Worm (Caenorhabditis elegans): ENCODE measurements around the gene rpb-4.

The rpb-4 gene

DNA sequence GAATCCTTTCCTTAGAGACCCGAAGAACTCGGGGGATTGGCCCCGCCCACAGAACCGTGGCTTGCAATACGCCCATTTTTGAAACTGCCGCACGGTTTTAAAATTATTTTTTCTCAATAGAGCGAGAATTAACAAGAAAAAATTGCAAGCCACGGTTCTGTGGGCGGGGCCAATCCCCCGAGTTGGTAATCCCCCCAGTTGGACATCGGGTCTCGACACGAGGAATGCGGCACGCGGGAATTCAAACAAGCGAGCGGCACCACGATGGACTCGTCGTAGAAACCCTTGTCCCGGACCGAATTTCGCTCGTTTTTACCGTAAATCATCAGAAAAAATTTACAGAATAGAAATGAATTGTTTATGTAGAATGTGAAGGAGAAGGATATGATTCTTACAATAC, 21.3 kb upstream of the rpb-4 start (continued):
- no peak for TF ChIP-seq daf-19 (GFP tag; conservative IDR thresholded peaks at IDR 0.05)
- TF ChIP-seq nhr-76 (tag; optimal IDR thresholded peaks at IDR 0.05) = no peak
- peak; percentile 52; the same call in 1 of the 2 replicates for TF ChIP-seq lim-7 (GFP tag; IDR thresholded peaks at IDR 0.05)
- TF ChIP-seq unc-130 (GFP tag; optimal IDR thresholded peaks at IDR 0.05) = peak; percentile 55
- no peak for TF ChIP-seq egl-27 (tag; optimal IDR thresholded peaks at IDR 0.05)
- TF ChIP-seq tag-97 (GFP tag; IDR thresholded peaks at IDR 0.05) = no peak
- 0 out of 2 replicates have a peak, but pooled peaks have one; percentile 50 for TF ChIP-seq php-3 (GFP tag; IDR thresholded peaks at IDR 0.05)
- TF ChIP-seq sdz-12 (GFP tag; optimal IDR thresholded peaks at IDR 0.05) = no peak
- no peak for TF ChIP-seq zip-2 (tag; optimal IDR thresholded peaks at IDR 0.05)
- TF ChIP-seq cey-2 (tag; optimal IDR thresholded peaks at IDR 0.05; ENCODE audit: borderline replicate concordance, insufficient read depth) = no peak
- no peak for TF ChIP-seq nhr-41 (GFP tag; IDR thresholded peaks at IDR 0.05)
- no peak for TF ChIP-seq pha-4 (GFP tag; IDR thresholded peaks at IDR 0.05)
- no peak for TF ChIP-seq pha-4 (tag; optimal IDR thresholded peaks at IDR 0.05)
- peak; percentile 15 for TF ChIP-seq mes-2 (tag; optimal IDR thresholded peaks at IDR 0.05; ENCODE audit: poor library complexity, severe bottlenecking)
- no peak for TF ChIP-seq ceh-20 (GFP tag; IDR thresholded peaks at IDR 0.05)
- no peak for TF ChIP-seq mxl-2 (GFP tag; conservative IDR thresholded peaks at IDR 0.05)
- TF ChIP-seq ztf-11 (tag; optimal IDR thresholded peaks at IDR 0.05) = no peak
- no peak for TF ChIP-seq arid-1 (GFP tag; conservative IDR thresholded peaks at IDR 0.05)

DNA sequence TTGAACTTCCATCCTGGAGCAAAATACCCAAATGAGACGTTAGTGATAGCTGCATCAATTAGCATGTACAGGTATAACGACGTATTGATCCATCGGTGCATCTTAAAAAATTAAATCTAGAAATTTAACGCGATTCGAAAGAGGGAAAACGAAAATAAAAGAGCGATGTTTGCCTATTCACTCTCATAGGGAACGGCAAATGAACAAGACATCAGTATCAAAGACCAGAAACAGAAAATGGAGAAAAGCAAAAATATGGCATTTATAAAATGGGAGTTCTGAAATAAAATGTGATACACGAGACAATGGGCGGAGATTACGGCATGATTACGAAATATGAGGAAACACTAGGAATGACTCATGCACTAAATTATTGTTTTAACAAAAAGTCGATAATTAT, 18.0 kb upstream of the rpb-4 start, which contains the start of gene haf-2:
Gene haf-2 (minus strand): TSS at position 101 of the 400 bp plus-strand sequence.
- TF ChIP-seq madf-9 (GFP tag; conservative IDR thresholded peaks at IDR 0.05) = no peak
- TF ChIP-seq unc-62 (GFP tag; optimal IDR thresholded peaks at IDR 0.05 in 1 of 2) = peak in 1 of 2 experiments; percentile 51
- TF ChIP-seq unc-62 (tag; optimal IDR thresholded peaks at IDR 0.05) = no peak
- no peak for TF ChIP-seq cey-2 (tag; optimal IDR thresholded peaks at IDR 0.05; ENCODE audit: borderline replicate concordance, insufficient read depth)
- no peak for TF ChIP-seq lim-7 (GFP tag; IDR thresholded peaks at IDR 0.05)
- TF ChIP-seq lin-38 (GFP tag; IDR thresholded peaks at IDR 0.05) = no peak
- TF ChIP-seq rbr-2 (tag; optimal IDR thresholded peaks at IDR 0.05) = no peak

DNA sequence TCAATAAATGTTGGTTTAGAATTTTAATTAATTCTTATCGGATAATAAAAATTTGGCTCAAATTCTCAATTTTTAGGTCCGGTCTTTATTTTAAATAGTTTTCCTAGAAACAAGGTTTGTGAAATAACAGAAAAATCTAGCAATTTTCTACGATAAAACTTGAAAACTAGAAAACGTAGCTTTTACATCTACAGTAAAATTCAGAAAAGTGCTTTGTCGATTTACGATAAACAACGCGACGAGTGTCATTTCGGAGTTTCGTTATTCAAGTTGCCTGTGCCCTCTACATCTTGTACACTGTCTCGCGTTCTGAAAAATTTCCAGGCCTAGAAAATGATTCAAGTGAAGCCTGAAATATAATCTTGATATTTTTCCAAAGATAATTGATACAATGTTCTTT, 17.5 kb upstream of the rpb-4 start:
- no peak for TF ChIP-seq lir-3 (tag; optimal IDR thresholded peaks at IDR 0.05)
- no peak for TF ChIP-seq zip-2 (tag; optimal IDR thresholded peaks at IDR 0.05)
- TF ChIP-seq lsy-2 (tag; optimal IDR thresholded peaks at IDR 0.05) = peak in 1 of 2 experiments; percentile 69
- TF ChIP-seq T20F7.1 (GFP tag; optimal IDR thresholded peaks at IDR 0.05) = peak; percentile 91
- TF ChIP-seq ces-1 (GFP tag; optimal IDR thresholded peaks at IDR 0.05) = no peak
- TF ChIP-seq attf-4 (tag; optimal IDR thresholded peaks at IDR 0.05) = no peak
- TF ChIP-seq R02D3.7 (tag; optimal IDR thresholded peaks at IDR 0.05) = peak; percentile 63
- TF ChIP-seq aha-1 (tag) = peak; percentile 53
- TF ChIP-seq arid-1 (GFP tag; conservative IDR thresholded peaks at IDR 0.05) = no peak
- TF ChIP-seq D1046.2 (GFP tag; IDR thresholded peaks at IDR 0.05) = no peak
- peak; percentile 57 for TF ChIP-seq mes-2 (tag; optimal IDR thresholded peaks at IDR 0.05; ENCODE audit: poor library complexity, severe bottlenecking)
- TF ChIP-seq ama-1 (optimal IDR thresholded peaks at IDR 0.05) = no peak
- TF ChIP-seq Y48G9A.11 (GFP tag; IDR thresholded peaks at IDR 0.05) = peak; percentile 99

DNA sequence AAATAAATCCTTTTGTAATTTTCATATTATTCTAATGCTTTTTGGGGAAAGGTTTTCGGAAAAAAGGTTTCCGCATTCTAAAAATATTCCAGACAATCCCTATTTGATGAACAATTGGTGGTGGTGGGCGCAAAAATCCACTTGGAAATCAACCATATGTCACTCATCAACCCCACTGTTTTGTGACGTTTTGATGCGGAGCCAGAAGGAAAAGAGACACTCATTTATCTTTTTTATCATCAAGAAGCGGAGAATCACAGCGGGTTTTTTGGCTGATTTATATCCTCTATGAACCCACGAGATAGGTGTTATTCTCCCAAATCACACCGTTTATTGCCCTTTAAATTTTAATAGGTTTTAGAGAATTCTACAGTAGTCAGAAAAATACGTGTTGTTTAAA, 17.1 kb upstream of the rpb-4 start:
- no peak for TF ChIP-seq lin-38 (GFP tag; IDR thresholded peaks at IDR 0.05)
- TF ChIP-seq nhr-111 (GFP tag; optimal IDR thresholded peaks at IDR 0.05) = no peak
- no peak for TF ChIP-seq pqm-1 (tag; optimal IDR thresholded peaks at IDR 0.05)
- TF ChIP-seq fkh-10 (GFP tag; optimal IDR thresholded peaks at IDR 0.05) = no peak
- TF ChIP-seq aly-2 (tag; optimal IDR thresholded peaks at IDR 0.05) = no peak
- no peak for TF ChIP-seq hlh-30 (tag; optimal IDR thresholded peaks at IDR 0.05; ENCODE audit: insufficient read depth)
- TF ChIP-seq aha-1 (tag) = no peak
- TF ChIP-seq dve-1 (tag; optimal IDR thresholded peaks at IDR 0.05; ENCODE audit: insufficient read depth) = no peak
- TF ChIP-seq daf-8 (GFP tag; IDR thresholded peaks at IDR 0.05) = no peak
- no peak for TF ChIP-seq nhr-10 (tag; optimal IDR thresholded peaks at IDR 0.05)
- TF ChIP-seq unc-130 (GFP tag; optimal IDR thresholded peaks at IDR 0.05) = no peak
- no peak for TF ChIP-seq ceh-82 (tag; optimal IDR thresholded peaks at IDR 0.05)

All from whole organism, L4 larva.